Worm (Caenorhabditis elegans): ENCODE measurements around the gene F56C3.9.

DNA sequence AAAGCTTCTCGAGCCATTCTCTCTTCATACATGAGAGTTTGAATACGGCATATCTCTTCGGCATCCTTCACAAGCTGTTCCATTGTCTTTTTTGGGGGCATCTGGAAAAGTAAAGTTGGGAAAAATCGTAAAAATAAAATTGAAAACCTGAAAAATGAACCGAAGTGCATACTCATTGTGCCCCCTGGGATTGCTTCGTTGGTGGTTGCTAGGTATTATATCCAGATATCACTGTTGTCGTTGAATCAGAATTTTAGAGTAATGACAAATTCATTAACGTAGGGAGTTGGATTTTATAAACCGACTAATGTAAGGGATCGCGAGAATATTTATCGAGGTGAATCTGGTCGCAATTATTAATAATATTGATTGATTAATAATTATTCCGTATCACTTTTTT lies 12.2 kb downstream of the F56C3.9 start, which contains the start of gene F56C3.10:
- TF ChIP-seq nhr-21 (tag; optimal IDR thresholded peaks at IDR 0.05): no peak
- TF ChIP-seq ama-1 (optimal IDR thresholded peaks at IDR 0.05): no peak
- TF ChIP-seq zag-1 (tag; optimal IDR thresholded peaks at IDR 0.05): no peak
- TF ChIP-seq snpc-4 (tag; optimal IDR thresholded peaks at IDR 0.05): no peak
